Fruit fly (Drosophila melanogaster): ENCODE results near the gene CG15167.
A peak's percentile ranks its signal among the peaks of the same experiment; 100 is the strongest.

Gene CG15167

DNA sequence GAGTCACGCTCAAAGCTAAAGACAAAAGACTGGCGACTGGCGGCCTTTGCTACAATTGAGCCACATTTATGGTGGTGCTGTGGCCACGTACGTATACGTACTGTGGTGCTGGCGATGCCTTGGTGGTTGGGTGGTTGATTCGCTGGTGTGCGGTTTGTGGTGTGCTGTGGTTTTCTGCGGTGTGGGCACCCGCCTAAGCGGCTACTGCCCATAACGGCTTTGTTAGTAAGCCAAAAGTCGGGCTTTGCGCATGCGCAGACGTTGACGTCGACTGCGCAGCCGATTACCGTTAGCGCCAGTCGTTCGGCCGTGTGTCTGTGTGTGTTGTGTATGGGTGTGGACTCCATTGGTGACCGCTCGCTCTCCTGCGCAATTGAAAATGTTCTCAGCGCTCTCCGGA, 13.1 kb downstream of the CG15167 start:
- TF ChIP-seq CG9948 (tag; optimal IDR thresholded peaks at IDR 0.05) (no peak), CG32121 (GFP tag; IDR thresholded peaks at IDR 0.05) (no peak), Ets98B (GFP tag; IDR thresholded peaks at IDR 0.05) (no peak; the same call in 1 of the 2 replicates), CG34367 (tag; optimal IDR thresholded peaks at IDR 0.05) (no peak), CG4496 (GFP tag; IDR thresholded peaks at IDR 0.05) (no peak), CG17806 (tag; optimal IDR thresholded peaks at IDR 0.05) (no peak), rn (GFP tag; IDR thresholded peaks at IDR 0.05) (no peak), gl (tag; optimal IDR thresholded peaks at IDR 0.05) (no peak), CG12605 (GFP tag; IDR thresholded peaks at IDR 0.05) (no peak), fd96Ca (GFP tag; IDR thresholded peaks at IDR 0.05) (no peak), CG10348 (GFP tag; IDR thresholded peaks at IDR 0.05) (no peak), CG8301 (tag; optimal IDR thresholded peaks at IDR 0.05) (no peak), CG14655 (GFP tag; optimal IDR thresholded peaks at IDR 0.05) (no peak), Pif1A (GFP tag; optimal IDR thresholded peaks at IDR 0.05) (no peak), D1 (tag; optimal IDR thresholded peaks at IDR 0.05) (no peak), Snoo (tag; optimal IDR thresholded peaks at IDR 0.05) (no peak), Pif1B (GFP tag; optimal IDR thresholded peaks at IDR 0.05) (no peak), CG8159 (tag; optimal IDR thresholded peaks at IDR 0.05) (no peak), EcR (GFP tag; optimal IDR thresholded peaks at IDR 0.05) (no peak)

DNA sequence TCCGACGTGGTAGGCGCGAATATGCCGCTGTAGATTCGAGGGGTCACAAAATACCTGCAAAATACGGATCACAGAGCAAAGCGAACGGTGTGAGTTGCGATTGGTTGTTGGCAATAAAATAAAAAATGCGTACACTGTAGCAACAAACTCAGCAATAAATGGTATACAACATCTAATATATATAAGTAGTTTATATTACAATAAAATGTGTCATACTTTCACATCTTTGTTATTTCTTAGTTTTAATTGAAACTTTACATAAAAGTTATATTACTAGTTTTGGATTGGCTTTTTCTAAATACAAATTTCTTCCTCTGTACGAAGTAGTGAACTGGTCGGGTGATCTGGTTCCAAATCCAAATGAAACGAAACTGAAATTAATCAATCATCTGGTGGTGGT, 25.6 kb downstream of the CG15167 start:
- 0 out of 3 replicates have a peak, but pooled peaks have one; percentile 6 for TF ChIP-seq CG4496 (GFP tag; IDR thresholded peaks at IDR 0.05)
- no peak for TF ChIP-seq Snoo (tag; optimal IDR thresholded peaks at IDR 0.05)
- TF ChIP-seq Ets98B (GFP tag; IDR thresholded peaks at IDR 0.05) = peak; percentile 13; the same call in 1 of the 2 replicates

dm6 chr2L:18767137-18767536, 27.0 kb downstream of the CG15167 start:
- TF ChIP-seq CG12605 (GFP tag; IDR thresholded peaks at IDR 0.05) (0 out of 2 replicates have a peak, but pooled peaks have one; percentile 30), CG8301 (tag; optimal IDR thresholded peaks at IDR 0.05) (peak; percentile 46), CG32121 (GFP tag; IDR thresholded peaks at IDR 0.05) (peak; percentile 50), CG4496 (GFP tag; IDR thresholded peaks at IDR 0.05) (peak; percentile 26; the same call in 1 of the 3 replicates), CG15710 (tag; optimal IDR thresholded peaks at IDR 0.05) (peak; percentile 48), rn (GFP tag; IDR thresholded peaks at IDR 0.05) (no peak), Pif1A (GFP tag; optimal IDR thresholded peaks at IDR 0.05) (peak; percentile 27), Pif1B (GFP tag; optimal IDR thresholded peaks at IDR 0.05) (no peak), CG10348 (GFP tag; IDR thresholded peaks at IDR 0.05) (no peak), Ets98B (GFP tag; IDR thresholded peaks at IDR 0.05) (peak; percentile 43; the same call in 1 of the 2 replicates), D1 (tag; optimal IDR thresholded peaks at IDR 0.05) (no peak), CG13204 (GFP tag; optimal IDR thresholded peaks at IDR 0.05) (no peak), EcR (GFP tag; optimal IDR thresholded peaks at IDR 0.05) (no peak), CG8159 (tag; optimal IDR thresholded peaks at IDR 0.05) (peak; percentile 49), fd96Ca (GFP tag; IDR thresholded peaks at IDR 0.05) (no peak), CG9948 (tag; optimal IDR thresholded peaks at IDR 0.05) (peak; percentile 42), CG14655 (GFP tag; optimal IDR thresholded peaks at IDR 0.05) (peak; percentile 49), CG34367 (tag; optimal IDR thresholded peaks at IDR 0.05) (peak; percentile 30), Snoo (tag; optimal IDR thresholded peaks at IDR 0.05) (no peak), gl (tag; optimal IDR thresholded peaks at IDR 0.05) (no peak), CG17806 (tag; optimal IDR thresholded peaks at IDR 0.05) (no peak)

- TF ChIP-seq CG8301 (tag; optimal IDR thresholded peaks at IDR 0.05) (no peak), CG12605 (GFP tag; IDR thresholded peaks at IDR 0.05) (no peak), CG8159 (tag; optimal IDR thresholded peaks at IDR 0.05) (no peak), CG9948 (tag; optimal IDR thresholded peaks at IDR 0.05) (no peak), CG4496 (GFP tag; IDR thresholded peaks at IDR 0.05) (no peak)
Measured at dm6 chr2L:18767815-18768214, 27.7 kb downstream of the CG15167 start.

DNA sequence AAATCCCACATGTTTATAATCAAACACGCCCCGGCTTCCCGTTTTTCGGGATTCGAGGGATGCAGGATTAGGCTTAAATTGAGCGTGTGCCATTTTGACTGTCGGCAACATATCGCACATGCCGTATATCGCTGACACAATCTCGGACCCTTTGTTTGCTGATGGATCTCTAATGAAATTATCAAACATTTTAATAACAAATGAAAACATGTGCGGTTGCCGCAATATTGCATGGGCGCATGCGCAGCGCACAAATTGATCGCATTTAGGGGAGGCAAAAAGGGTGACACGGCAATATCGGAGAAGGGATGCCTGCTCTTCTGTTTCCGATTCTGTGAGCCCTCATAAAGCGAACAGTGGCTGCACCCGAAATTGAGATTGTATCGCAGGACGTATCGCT, 35.1 kb downstream of the CG15167 start:
- TF ChIP-seq CG32121 (GFP tag; IDR thresholded peaks at IDR 0.05) = no peak
- no peak for TF ChIP-seq Pif1B (GFP tag; optimal IDR thresholded peaks at IDR 0.05)
- no peak for TF ChIP-seq CG14655 (GFP tag; optimal IDR thresholded peaks at IDR 0.05)
- TF ChIP-seq CG13204 (GFP tag; optimal IDR thresholded peaks at IDR 0.05) = no peak
- TF ChIP-seq CG12605 (GFP tag; IDR thresholded peaks at IDR 0.05) = no peak
- TF ChIP-seq gl (tag; optimal IDR thresholded peaks at IDR 0.05) = no peak
- no peak for TF ChIP-seq CG9948 (tag; optimal IDR thresholded peaks at IDR 0.05)
- TF ChIP-seq CG17806 (tag; optimal IDR thresholded peaks at IDR 0.05) = no peak

dm6 chr2L:18776559-18776958, 36.4 kb downstream of the CG15167 start:
- TF ChIP-seq D1 (tag; optimal IDR thresholded peaks at IDR 0.05) (peak; percentile 33), CG8159 (tag; optimal IDR thresholded peaks at IDR 0.05) (no peak)

- TF ChIP-seq rn (GFP tag; IDR thresholded peaks at IDR 0.05) (no peak), CG8301 (tag; optimal IDR thresholded peaks at IDR 0.05) (no peak), CG12605 (GFP tag; IDR thresholded peaks at IDR 0.05) (no peak), CG13204 (GFP tag; optimal IDR thresholded peaks at IDR 0.05) (no peak), Ets98B (GFP tag; IDR thresholded peaks at IDR 0.05) (no peak), CG4496 (GFP tag; IDR thresholded peaks at IDR 0.05) (no peak), fd96Ca (GFP tag; IDR thresholded peaks at IDR 0.05) (no peak), CG32121 (GFP tag; IDR thresholded peaks at IDR 0.05) (no peak), Snoo (tag; optimal IDR thresholded peaks at IDR 0.05) (no peak), CG17806 (tag; optimal IDR thresholded peaks at IDR 0.05) (no peak), EcR (GFP tag; optimal IDR thresholded peaks at IDR 0.05) (no peak), CG34367 (tag; optimal IDR thresholded peaks at IDR 0.05) (no peak), D1 (tag; optimal IDR thresholded peaks at IDR 0.05) (no peak), Pif1A (GFP tag; optimal IDR thresholded peaks at IDR 0.05) (no peak), CG15710 (tag; optimal IDR thresholded peaks at IDR 0.05) (no peak)
Measured at dm6 chr2L:18777442-18777841, 37.3 kb downstream of the CG15167 start.

Data from whole organism, pupa.